Worm (Caenorhabditis elegans): ENCODE results near the gene R08C7.8.

- TF ChIP-seq hlh-13 (GFP tag; optimal IDR thresholded peaks at IDR 0.05) (no peak), ama-1 (optimal IDR thresholded peaks at IDR 0.05) (no peak), pqm-1 (tag; optimal IDR thresholded peaks at IDR 0.05) (no peak), nhr-11 (tag; optimal IDR thresholded peaks at IDR 0.05) (no peak), ets-4 (tag; optimal IDR thresholded peaks at IDR 0.05) (no peak), C38D4.7 (GFP tag; optimal IDR thresholded peaks at IDR 0.05) (no peak), K09A11.1 (tag; optimal IDR thresholded peaks at IDR 0.05; ENCODE audit: insufficient read depth) (no peak), F13H6.1 (tag; optimal IDR thresholded peaks at IDR 0.05) (no peak), lin-11 (tag; optimal IDR thresholded peaks at IDR 0.05) (no peak), nfya-1 (tag; optimal IDR thresholded peaks at IDR 0.05) (no peak), hlh-6 (tag; optimal IDR thresholded peaks at IDR 0.05) (no peak), sox-2 (GFP tag; IDR thresholded peaks at IDR 0.05) (no peak)
Observed at ce11 chrIV:4429901-4430300, 4.4 kb downstream of the R08C7.8 start, which contains the start of the genes str-185 and R08C7.5.

Data from whole organism, late embryonic.